Fruit fly (Drosophila melanogaster): ENCODE measurements around the gene CG10657.
A peak's percentile ranks its signal among the peaks of the same experiment; 100 is the strongest.

CG10657 gene

DNA sequence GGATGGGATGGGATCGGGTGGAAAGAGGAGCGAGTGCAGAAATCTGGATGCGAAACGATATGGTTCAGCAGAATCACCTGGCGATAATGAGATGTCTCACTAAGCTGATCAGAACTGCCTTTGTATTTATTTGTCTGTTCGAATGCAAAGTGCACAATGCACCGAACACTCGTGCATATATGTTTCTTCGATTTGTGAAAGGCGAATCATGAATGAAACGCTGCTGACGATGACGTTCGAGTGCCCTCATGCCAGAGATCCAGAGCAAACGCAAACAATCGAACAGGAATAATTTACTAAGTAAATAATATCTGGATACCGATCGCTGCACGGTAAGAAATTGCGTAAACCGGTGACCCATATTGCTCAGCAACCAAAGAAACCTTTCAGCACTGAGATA, 27.3 kb downstream of the CG10657 start, which contains the start of gene CG32102:
Gene CG32102 (minus strand): TSS at position 101 of the 400 bp plus-strand sequence.
- no peak for TF ChIP-seq CG1621 (tag; optimal IDR thresholded peaks at IDR 0.05)

DNA sequence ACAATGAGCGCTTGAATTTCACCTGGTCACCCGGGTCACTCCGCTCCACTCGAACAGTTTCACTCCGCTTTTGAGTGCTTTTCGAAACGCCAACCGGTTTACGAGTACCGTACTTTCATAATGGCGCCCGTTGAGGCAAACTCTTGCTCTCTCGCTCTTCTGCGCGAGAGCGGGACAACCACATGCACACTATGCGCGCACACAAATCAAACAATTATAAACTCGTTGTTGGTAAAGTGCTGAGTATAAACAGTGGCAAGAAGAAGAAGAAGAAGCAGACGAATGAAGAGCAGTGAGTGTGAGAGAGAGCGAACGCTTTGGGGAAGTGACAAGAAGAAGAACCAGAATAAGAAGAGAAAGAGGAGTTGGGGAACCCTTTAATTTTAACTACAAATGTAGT, 29.0 kb downstream of the CG10657 start, which contains the start of gene eyg:
Gene eyg (minus strand): TSS at position 6 of the 400 bp plus-strand sequence.
- peak; percentile 37 for TF ChIP-seq Eip78C (GFP tag)
- TF ChIP-seq CG31627 (GFP tag; optimal IDR thresholded peaks at IDR 0.05): no peak
- TF ChIP-seq spab (GFP tag; optimal IDR thresholded peaks at IDR 0.05): no peak
- no peak for TF ChIP-seq CG4318 (GFP tag; optimal IDR thresholded peaks at IDR 0.05)
- TF ChIP-seq svp (GFP tag): no peak
- TF ChIP-seq Hr4 (GFP tag; optimal IDR thresholded peaks at IDR 0.05): no peak
- TF ChIP-seq achi (GFP tag; optimal IDR thresholded peaks at IDR 0.05): no peak
- no peak for TF ChIP-seq CG6276 (GFP tag; optimal IDR thresholded peaks at IDR 0.05)
- no peak for TF ChIP-seq CG7368 (GFP tag; optimal IDR thresholded peaks at IDR 0.05)
- no peak for TF ChIP-seq CG6808 (GFP tag; optimal IDR thresholded peaks at IDR 0.05)
- TF ChIP-seq CG9139 (GFP tag; optimal IDR thresholded peaks at IDR 0.05): no peak
- TF ChIP-seq CG6163 (GFP tag; IDR thresholded peaks at IDR 0.05): no peak
- TF ChIP-seq Lpt (GFP tag; optimal IDR thresholded peaks at IDR 0.05): no peak
- TF ChIP-seq Ets21C (GFP tag; optimal IDR thresholded peaks at IDR 0.05): no peak
- no peak for TF ChIP-seq Hr38 (GFP tag; optimal IDR thresholded peaks at IDR 0.05)
- TF ChIP-seq lz (GFP tag; optimal IDR thresholded peaks at IDR 0.05): no peak
- no peak for TF ChIP-seq CG8319 (GFP tag; optimal IDR thresholded peaks at IDR 0.05)
- peak in 1 of 2 experiments; percentile 38 for TF ChIP-seq salr (GFP tag; optimal IDR thresholded peaks at IDR 0.05)
- TF ChIP-seq Eip93F (GFP tag; optimal IDR thresholded peaks at IDR 0.05): no peak
- TF ChIP-seq CG10669 (GFP tag; optimal IDR thresholded peaks at IDR 0.05): no peak
- TF ChIP-seq CG10631 (GFP tag; optimal IDR thresholded peaks at IDR 0.05): no peak
- peak; percentile 100 for TF ChIP-seq fkh (GFP tag; optimal IDR thresholded peaks at IDR 0.05)
- TF ChIP-seq CG11762 (GFP tag; optimal IDR thresholded peaks at IDR 0.05; ENCODE audit: insufficient read depth): no peak
- TF ChIP-seq dac (GFP tag; optimal IDR thresholded peaks at IDR 0.05): no peak
- TF ChIP-seq Met (GFP tag; optimal IDR thresholded peaks at IDR 0.05): no peak
- TF ChIP-seq fd59A (GFP tag; optimal IDR thresholded peaks at IDR 0.05): no peak
- no peak for TF ChIP-seq Gug (GFP tag; IDR thresholded peaks at IDR 0.05)
- no peak for TF ChIP-seq cyc (GFP tag; optimal IDR thresholded peaks at IDR 0.05)
- TF ChIP-seq eg (GFP tag; IDR thresholded peaks at IDR 0.05): no peak; the same call in 1 of the 3 replicates
- no peak for TF ChIP-seq Sox15 (GFP tag; optimal IDR thresholded peaks at IDR 0.05)
- TF ChIP-seq topi (GFP tag; optimal IDR thresholded peaks at IDR 0.05): no peak
- peak; percentile 22 for TF ChIP-seq esn (GFP tag; optimal IDR thresholded peaks at IDR 0.05)
- no peak for TF ChIP-seq dsx (GFP tag; optimal IDR thresholded peaks at IDR 0.05; ENCODE audit: poor library complexity, severe bottlenecking)
- no peak for TF ChIP-seq OdsH (GFP tag; optimal IDR thresholded peaks at IDR 0.05)
- no peak for TF ChIP-seq fd85E (GFP tag; optimal IDR thresholded peaks at IDR 0.05)
- no peak for TF ChIP-seq CG3919 (GFP tag; optimal IDR thresholded peaks at IDR 0.05)
- TF ChIP-seq CG11902 (GFP tag; optimal IDR thresholded peaks at IDR 0.05): no peak
- no peak for TF ChIP-seq CG1621 (tag; optimal IDR thresholded peaks at IDR 0.05)
- TF ChIP-seq CG6792 (GFP tag; optimal IDR thresholded peaks at IDR 0.05): peak; percentile 9
- TF ChIP-seq CG11294 (GFP tag; IDR thresholded peaks at IDR 0.05): no peak
- TF ChIP-seq CG8119 (GFP tag; IDR thresholded peaks at IDR 0.05): no peak
- TF ChIP-seq Sox14 (GFP tag; optimal IDR thresholded peaks at IDR 0.05): no peak
- peak; percentile 12 for TF ChIP-seq CG8632 (GFP tag; optimal IDR thresholded peaks at IDR 0.05)
